Fruit fly (Drosophila melanogaster): ENCODE measurements around the gene Mst85C.
A peak's percentile ranks its signal among the peaks of the same experiment; 100 is the strongest.

Gene Mst85C

DNA sequence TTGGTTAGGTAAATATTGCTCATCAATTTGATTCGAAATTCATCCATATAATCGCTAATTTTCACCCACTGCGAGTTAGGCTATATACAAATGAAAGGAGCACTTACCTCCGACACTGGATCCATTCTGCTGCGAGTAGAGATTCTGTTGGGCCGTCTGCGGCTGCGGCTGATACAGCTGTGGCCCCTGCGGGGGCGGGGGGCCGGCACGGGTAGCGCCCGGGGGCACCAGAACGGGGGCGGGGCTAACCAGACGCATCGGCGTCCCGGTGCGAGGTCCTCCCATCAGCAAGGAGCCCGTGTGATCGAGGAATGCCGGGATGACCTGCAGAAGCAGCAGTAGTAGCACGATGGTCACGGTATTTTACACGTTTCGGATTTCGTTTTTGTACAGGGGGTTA lies 31.2 kb downstream of the Mst85C start:
- TF ChIP-seq Dfd (GFP tag; optimal IDR thresholded peaks at IDR 0.05) = peak; percentile 99
- no peak for TF ChIP-seq foxo (GFP tag; optimal IDR thresholded peaks at IDR 0.05)

DNA sequence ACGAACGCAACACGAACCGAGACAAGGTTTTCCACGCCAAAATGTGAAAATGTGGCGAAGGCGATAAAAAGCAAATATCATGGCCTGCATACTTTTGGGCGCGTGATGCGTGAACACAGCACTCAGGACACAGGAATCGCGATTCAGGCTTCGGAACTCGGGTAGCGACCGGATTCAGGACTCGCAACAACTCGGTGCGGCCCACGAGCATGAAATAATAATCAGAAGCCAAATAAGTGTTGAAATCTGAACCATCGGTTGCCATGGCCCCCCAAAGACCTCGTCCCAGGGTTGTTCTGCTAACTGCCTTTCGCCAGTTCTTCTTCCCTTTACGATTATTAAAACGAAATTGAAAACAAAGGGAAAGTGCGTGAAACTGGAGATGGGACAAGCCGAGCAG lies 33.9 kb downstream of the Mst85C start:
- TF ChIP-seq lola (GFP tag; optimal IDR thresholded peaks at IDR 0.05) = no peak
- no peak for TF ChIP-seq psq (GFP tag; optimal IDR thresholded peaks at IDR 0.05)
- TF ChIP-seq Abd-B (GFP tag; optimal IDR thresholded peaks at IDR 0.05) = no peak
- TF ChIP-seq OdsH (GFP tag; optimal IDR thresholded peaks at IDR 0.05) = no peak
- TF ChIP-seq fru (GFP tag; optimal IDR thresholded peaks at IDR 0.05) = no peak
- no peak for TF ChIP-seq HLH106 (tag; optimal IDR thresholded peaks at IDR 0.05)
- TF ChIP-seq Myc (optimal IDR thresholded peaks at IDR 0.05) = no peak
- TF ChIP-seq Sp1 (GFP tag; optimal IDR thresholded peaks at IDR 0.05) = no peak
- no peak for TF ChIP-seq brk (GFP tag; optimal IDR thresholded peaks at IDR 0.05)
- no peak for TF ChIP-seq sv (GFP tag; optimal IDR thresholded peaks at IDR 0.05)
- TF ChIP-seq h (GFP tag; optimal IDR thresholded peaks at IDR 0.05) = no peak
- TF ChIP-seq dsf (GFP tag; optimal IDR thresholded peaks at IDR 0.05; ENCODE audit: borderline replicate concordance) = no peak
- TF ChIP-seq GATAd (GFP tag; optimal IDR thresholded peaks at IDR 0.05) = no peak
- TF ChIP-seq Mio (GFP tag; optimal IDR thresholded peaks at IDR 0.05) = no peak
- TF ChIP-seq usp (GFP tag; optimal IDR thresholded peaks at IDR 0.05) = no peak
- no peak for TF ChIP-seq Dif (GFP tag; optimal IDR thresholded peaks at IDR 0.05; ENCODE audit: partially characterized antibody)
- TF ChIP-seq pan (optimal IDR thresholded peaks at IDR 0.05) = no peak

DNA sequence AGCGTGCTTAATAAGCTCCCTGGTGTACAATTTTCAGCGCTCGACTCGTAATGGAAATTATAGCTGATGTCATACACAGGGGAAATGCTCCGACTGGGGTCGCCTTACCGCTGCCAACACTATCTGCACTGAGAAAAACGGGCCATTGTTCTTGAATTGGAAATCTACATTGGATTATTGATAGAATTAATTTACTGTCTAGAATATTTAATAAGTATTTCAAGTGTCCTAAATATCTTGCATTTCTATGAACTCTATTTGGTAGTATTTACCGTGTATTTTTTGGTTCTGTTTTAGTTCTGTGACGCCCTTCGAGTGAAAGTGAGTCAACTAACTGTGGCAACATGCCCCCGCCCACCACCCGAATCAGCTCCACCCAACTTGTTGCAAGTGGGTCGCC lies 34.9 kb downstream of the Mst85C start:
- no peak for TF ChIP-seq sv (GFP tag; optimal IDR thresholded peaks at IDR 0.05)
- no peak for TF ChIP-seq Mio (GFP tag; optimal IDR thresholded peaks at IDR 0.05)
- TF ChIP-seq CrebA (GFP tag; optimal IDR thresholded peaks at IDR 0.05; ENCODE audit: borderline replicate concordance) = no peak
- TF ChIP-seq br (GFP tag; optimal IDR thresholded peaks at IDR 0.05) = no peak
- no peak for TF ChIP-seq N (GFP tag; optimal IDR thresholded peaks at IDR 0.05)
- no peak for TF ChIP-seq dl (GFP tag; optimal IDR thresholded peaks at IDR 0.05; ENCODE audit: insufficient read depth in 1 of 2, partially characterized antibody in 2 of 2)
- no peak for TF ChIP-seq Hr78 (GFP tag; optimal IDR thresholded peaks at IDR 0.05)
- TF ChIP-seq Rel (GFP tag; optimal IDR thresholded peaks at IDR 0.05) = no peak
- TF ChIP-seq Rel (tag; optimal IDR thresholded peaks at IDR 0.05) = no peak
- no peak for TF ChIP-seq dmrt93B (GFP tag; optimal IDR thresholded peaks at IDR 0.05)
- no peak for TF ChIP-seq Myc (optimal IDR thresholded peaks at IDR 0.05)
- TF ChIP-seq Hr83 (GFP tag; optimal IDR thresholded peaks at IDR 0.05; ENCODE audit: poor library complexity, severe bottlenecking) = no peak
- TF ChIP-seq Abd-B (GFP tag; optimal IDR thresholded peaks at IDR 0.05) = no peak
- TF ChIP-seq usp (GFP tag; optimal IDR thresholded peaks at IDR 0.05) = no peak
- no peak for TF ChIP-seq dsf (GFP tag; optimal IDR thresholded peaks at IDR 0.05; ENCODE audit: borderline replicate concordance)

DNA sequence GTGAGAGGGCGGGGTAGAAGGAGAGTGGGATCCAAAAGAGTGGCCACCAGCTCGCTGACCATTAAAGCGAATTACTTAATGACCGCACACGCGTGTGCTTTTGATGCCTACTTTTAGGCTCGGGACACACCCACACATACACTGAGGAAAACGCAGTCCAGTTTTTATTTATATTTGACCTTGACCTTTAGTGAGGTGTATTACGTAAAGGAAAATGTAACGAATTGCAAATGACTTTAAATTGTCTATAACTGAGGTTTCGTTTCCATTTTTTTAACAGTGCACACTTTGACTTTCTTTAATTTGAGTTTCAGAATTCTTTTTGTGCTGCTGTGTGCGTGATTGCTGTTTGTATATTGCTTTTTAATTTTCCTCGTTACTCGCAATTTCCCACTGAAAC lies 36.9 kb downstream of the Mst85C start:
- TF ChIP-seq fru (GFP tag; optimal IDR thresholded peaks at IDR 0.05) (no peak), N (GFP tag; optimal IDR thresholded peaks at IDR 0.05) (no peak), lola (GFP tag; optimal IDR thresholded peaks at IDR 0.05) (no peak), Mio (GFP tag; optimal IDR thresholded peaks at IDR 0.05) (no peak), Abd-B (GFP tag; optimal IDR thresholded peaks at IDR 0.05) (no peak), dmrt93B (GFP tag; optimal IDR thresholded peaks at IDR 0.05) (no peak), br (GFP tag; optimal IDR thresholded peaks at IDR 0.05) (no peak), woc (GFP tag; optimal IDR thresholded peaks at IDR 0.05) (no peak), Myc (optimal IDR thresholded peaks at IDR 0.05) (no peak), h (GFP tag; optimal IDR thresholded peaks at IDR 0.05) (no peak), dl (GFP tag; optimal IDR thresholded peaks at IDR 0.05; ENCODE audit: insufficient read depth in 1 of 2, partially characterized antibody in 2 of 2) (no peak), Sp1 (GFP tag; optimal IDR thresholded peaks at IDR 0.05) (no peak), jim (GFP tag; optimal IDR thresholded peaks at IDR 0.05) (no peak), brk (GFP tag; optimal IDR thresholded peaks at IDR 0.05) (no peak), usp (GFP tag; optimal IDR thresholded peaks at IDR 0.05) (no peak), sv (GFP tag; optimal IDR thresholded peaks at IDR 0.05) (no peak), Hr83 (GFP tag; optimal IDR thresholded peaks at IDR 0.05; ENCODE audit: poor library complexity, severe bottlenecking) (no peak)

DNA sequence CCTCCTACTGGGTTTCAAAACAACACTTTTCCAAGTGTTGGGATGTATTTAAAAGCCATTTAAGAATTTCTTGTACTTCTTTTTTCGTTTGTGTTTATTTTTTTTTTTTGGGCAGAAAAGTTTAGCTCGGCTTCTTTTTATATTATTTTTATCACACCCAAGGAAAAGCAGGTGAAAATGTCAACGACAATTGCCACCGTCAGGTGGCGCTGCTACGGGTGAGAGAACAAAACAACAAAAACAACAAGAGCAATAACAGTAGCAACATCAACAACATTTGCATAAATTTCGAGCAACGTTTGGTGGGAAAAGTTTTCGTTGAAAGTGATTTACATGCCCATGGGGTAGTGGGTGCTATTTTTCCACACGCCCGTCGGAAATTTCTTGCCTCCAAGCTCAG lies 41.9 kb downstream of the Mst85C start:
- no peak for TF ChIP-seq br (GFP tag; optimal IDR thresholded peaks at IDR 0.05)
- TF ChIP-seq Dfd (GFP tag; optimal IDR thresholded peaks at IDR 0.05) = peak; percentile 49
- TF ChIP-seq sv (GFP tag; optimal IDR thresholded peaks at IDR 0.05) = no peak
- TF ChIP-seq tai (GFP tag; optimal IDR thresholded peaks at IDR 0.05) = no peak
- no peak for TF ChIP-seq Hr78 (GFP tag; optimal IDR thresholded peaks at IDR 0.05)
- no peak for TF ChIP-seq usp (GFP tag; optimal IDR thresholded peaks at IDR 0.05)
- TF ChIP-seq psq (GFP tag; optimal IDR thresholded peaks at IDR 0.05) = no peak
- no peak for TF ChIP-seq rgr (GFP tag; optimal IDR thresholded peaks at IDR 0.05)

All from whole organism, wandering third instar larva.